Fruit fly (Drosophila melanogaster): ENCODE data around the gene mthl10.

Gene mthl10

dm6 chr3L:292146-292776, 50.5 kb downstream of the mthl10 start (continued):
- TF ChIP-seq Stat92E (GFP tag; optimal IDR thresholded peaks at IDR 0.05): peak in 1 of 3 experiments; percentile 71
- TF ChIP-seq sug (tag; optimal IDR thresholded peaks at IDR 0.05): peak; percentile 16
- no peak for TF ChIP-seq klu (GFP tag; IDR thresholded peaks at IDR 0.05)
- TF ChIP-seq Fer1 (GFP tag; optimal IDR thresholded peaks at IDR 0.05): peak; percentile 55
- no peak for TF ChIP-seq grau (tag; optimal IDR thresholded peaks at IDR 0.05)
- TF ChIP-seq CG4617 (GFP tag; optimal IDR thresholded peaks at IDR 0.05; ENCODE audit: borderline replicate concordance): peak; percentile 59
- TF ChIP-seq Oli (tag; optimal IDR thresholded peaks at IDR 0.05): no peak
- no peak for TF ChIP-seq CG15696 (tag; optimal IDR thresholded peaks at IDR 0.05)
- no peak for TF ChIP-seq Hand (GFP tag; optimal IDR thresholded peaks at IDR 0.05)
- TF ChIP-seq Mad (GFP tag; optimal IDR thresholded peaks at IDR 0.05): no peak
- TF ChIP-seq Atf6 (GFP tag; IDR thresholded peaks at IDR 0.05): no peak
- no peak for TF ChIP-seq fd3F (GFP tag; optimal IDR thresholded peaks at IDR 0.05)
- TF ChIP-seq CG13296 (GFP tag; optimal IDR thresholded peaks at IDR 0.05): no peak
- peak; percentile 34 for TF ChIP-seq CG6813 (GFP tag; optimal IDR thresholded peaks at IDR 0.05)
- no peak for TF ChIP-seq amos (GFP tag; IDR thresholded peaks at IDR 0.05; ENCODE audit: partially characterized antibody)
- TF ChIP-seq CG9817 (tag; optimal IDR thresholded peaks at IDR 0.05): no peak
- TF ChIP-seq CG9876 (GFP tag; optimal IDR thresholded peaks at IDR 0.05): no peak
- TF ChIP-seq CG7839 (tag; optimal IDR thresholded peaks at IDR 0.05): peak; percentile 11
- TF ChIP-seq CG33557 (GFP tag; optimal IDR thresholded peaks at IDR 0.05): peak; percentile 39
- TF ChIP-seq ind (GFP tag; optimal IDR thresholded peaks at IDR 0.05): no peak
- peak; percentile 18 for TF ChIP-seq ATbp (GFP tag; optimal IDR thresholded peaks at IDR 0.05)
- TF ChIP-seq Usf (GFP tag; optimal IDR thresholded peaks at IDR 0.05): no peak
- TF ChIP-seq otp (GFP tag; IDR thresholded peaks at IDR 0.05): no peak
- TF ChIP-seq CG7271 (tag; optimal IDR thresholded peaks at IDR 0.05): peak; percentile 6
- no peak for TF ChIP-seq Hr39 (optimal IDR thresholded peaks at IDR 0.05)
- no peak for TF ChIP-seq bcd (GFP tag; optimal IDR thresholded peaks at IDR 0.05)
- no peak for TF ChIP-seq pan (optimal IDR thresholded peaks at IDR 0.05)
- TF ChIP-seq pan (GFP tag; optimal IDR thresholded peaks at IDR 0.05 in 1 of 2, IDR thresholded peaks at IDR 0.05 in 1 of 2): no peak
- TF ChIP-seq CG11247 (GFP tag; IDR thresholded peaks at IDR 0.05): no peak
- TF ChIP-seq CG7556 (GFP tag; optimal IDR thresholded peaks at IDR 0.05): peak; percentile 12
- no peak for TF ChIP-seq CG16813 (GFP tag; IDR thresholded peaks at IDR 0.05; ENCODE audit: partially characterized antibody)
- peak; percentile 60; the same call in 2 of the 3 replicates for TF ChIP-seq sr (GFP tag; IDR thresholded peaks at IDR 0.05)
- peak; percentile 9 for TF ChIP-seq Max (GFP tag; optimal IDR thresholded peaks at IDR 0.05)
- no peak for TF ChIP-seq CG3163 (GFP tag; optimal IDR thresholded peaks at IDR 0.05)
- no peak for TF ChIP-seq az2 (GFP tag; optimal IDR thresholded peaks at IDR 0.05)
- peak; percentile 82 for TF ChIP-seq MESR4 (GFP tag; optimal IDR thresholded peaks at IDR 0.05)
- TF ChIP-seq z (GFP tag; IDR thresholded peaks at IDR 0.05): no peak
- no peak for TF ChIP-seq Trl (optimal IDR thresholded peaks at IDR 0.05)
- TF ChIP-seq Trl (GFP tag; optimal IDR thresholded peaks at IDR 0.05): no peak
- peak; percentile 6 for TF ChIP-seq HLH54F (GFP tag; optimal IDR thresholded peaks at IDR 0.05)
- peak; percentile 5 for TF ChIP-seq CG13894 (tag; optimal IDR thresholded peaks at IDR 0.05)
- no peak for TF ChIP-seq CG10654 (GFP tag; optimal IDR thresholded peaks at IDR 0.05)
- TF ChIP-seq CG4360 (GFP tag; IDR thresholded peaks at IDR 0.05): peak; percentile 9
- no peak for TF ChIP-seq mirr (GFP tag; optimal IDR thresholded peaks at IDR 0.05)
- 0 out of 3 replicates have a peak, but pooled peaks have one; percentile 7 for TF ChIP-seq HLH4C (GFP tag; IDR thresholded peaks at IDR 0.05; ENCODE audit: partially characterized antibody)
- peak; percentile 64; the same call in 1 of the 2 replicates for TF ChIP-seq chm (GFP tag; IDR thresholded peaks at IDR 0.05)
- no peak for TF ChIP-seq CG2678 (tag; optimal IDR thresholded peaks at IDR 0.05)
- TF ChIP-seq sim (GFP tag; IDR thresholded peaks at IDR 0.05): no peak
- TF ChIP-seq stc (GFP tag; IDR thresholded peaks at IDR 0.05): no peak; the same call in 1 of the 2 replicates
- peak; percentile 38 for TF ChIP-seq CG2712 (tag; optimal IDR thresholded peaks at IDR 0.05)
